Fruit fly (Drosophila melanogaster): ENCODE measurements around the gene CG8281.

dm6 chr3L:7951841-7952240, 39.6 kb downstream of the CG8281 start:
- no peak for TF ChIP-seq Myc (optimal IDR thresholded peaks at IDR 0.05)
- no peak for TF ChIP-seq psq (optimal IDR thresholded peaks at IDR 0.05)
- TF ChIP-seq Sin3A (optimal IDR thresholded peaks at IDR 0.05), result no peak
- no peak for TF ChIP-seq ttk (optimal IDR thresholded peaks at IDR 0.05)
